Fruit fly (Drosophila melanogaster) whole organism, pupa: ENCODE data around the gene Ctr1C.

Experiments used
- CG10348 ChIP-seq: fragments of 200-800 bp; sonication (Bioruptor generic); IDR thresholded peaks from 2 replicates; pipeline ENCODE4 v1.3.6; 2022; ENCODE audit warnings: missing biosample characterization, missing genetic modification characterization
- CG13204 ChIP-seq: fragments of 200-800 bp; sonication (Bioruptor generic); optimal IDR thresholded peaks from 2 replicates; lab custom pipeline; 2018; ENCODE audit warnings: missing biosample characterization, mild to moderate bottlenecking, missing genetic modification characterization, moderate library complexity
- CG14655 ChIP-seq: fragments of 200-800 bp; sonication (Bioruptor generic); optimal IDR thresholded peaks from 3 replicates; lab custom pipeline; 2017; ENCODE audit warnings: mild to moderate bottlenecking, missing biosample characterization, missing genetic modification reagents, missing genetic modification characterization
- CG15710 ChIP-seq: fragments of 200-800 bp; sonication (Bioruptor generic); optimal IDR thresholded peaks from 2 replicates; lab custom pipeline; 2018; ENCODE audit warnings: missing biosample characterization, mild to moderate bottlenecking, missing genetic modification characterization, moderate library complexity
- CG17806 ChIP-seq: fragments of 200-800 bp; sonication (Bioruptor generic); optimal IDR thresholded peaks from 2 replicates; lab custom pipeline; 2018; ENCODE audit warnings: missing biosample characterization, mild to moderate bottlenecking, missing genetic modification characterization, moderate library complexity
- CG32121 ChIP-seq: fragments of 200-800 bp; sonication (Bioruptor generic); IDR thresholded peaks from 2 replicates; pipeline ENCODE4 v1.3.6; 2022; ENCODE audit warnings: missing biosample characterization, missing genetic modification characterization
- CG34367 ChIP-seq: fragments of 200-800 bp; sonication (Bioruptor generic); optimal IDR thresholded peaks from 2 replicates; lab custom pipeline; 2018; ENCODE audit warnings: missing biosample characterization, mild to moderate bottlenecking, missing genetic modification characterization
- CG8159 ChIP-seq: fragments of 200-800 bp; sonication (Bioruptor generic); optimal IDR thresholded peaks from 3 replicates; lab custom pipeline; 2018; ENCODE audit warnings: missing biosample characterization, mild to moderate bottlenecking, missing genetic modification characterization, moderate library complexity
- CG8301 ChIP-seq: fragments of 200-800 bp; sonication (Bioruptor generic); optimal IDR thresholded peaks from 2 replicates; lab custom pipeline; 2018; ENCODE audit warnings: missing biosample characterization, mild to moderate bottlenecking, missing genetic modification characterization
- D1 ChIP-seq: fragments of 200-800 bp; sonication (Bioruptor generic); optimal IDR thresholded peaks from 2 replicates; lab custom pipeline; 2018; ENCODE audit warnings: missing biosample characterization, mild to moderate bottlenecking, missing genetic modification characterization, moderate library complexity
- EcR ChIP-seq: fragments of 200-800 bp; sonication (Bioruptor generic); optimal IDR thresholded peaks from 3 replicates; lab custom pipeline; 2019; ENCODE audit warnings: missing biosample characterization, missing genetic modification characterization, mild to moderate bottlenecking, moderate library complexity, missing genetic modification reagents
- Ets98B ChIP-seq: fragments of 200-800 bp; sonication (Bioruptor generic); IDR thresholded peaks from 2 replicates; pipeline ENCODE4 v1.3.6; 2022; ENCODE audit warnings: missing biosample characterization, missing genetic modification characterization
- Pif1A ChIP-seq: fragments of 200-800 bp; sonication (Bioruptor generic); optimal IDR thresholded peaks from 3 replicates; lab custom pipeline; 2016; ENCODE audit warnings: missing biosample characterization, missing genetic modification characterization
- gl ChIP-seq: fragments of 200-800 bp; sonication (Bioruptor generic); optimal IDR thresholded peaks from 2 replicates; lab custom pipeline; 2018; ENCODE audit warnings: missing biosample characterization, mild to moderate bottlenecking, missing genetic modification characterization

dm6 chr3R:30923581-30923980, 40.5 kb downstream of the Ctr1C start:
- no peak for TF ChIP-seq Ets98B (GFP tag; lab: Robert Waterston, UW)
- TF ChIP-seq CG34367 (tag; lab: Kevin White, UChicago): no peak
- TF ChIP-seq CG17806: no peak
- no peak for TF ChIP-seq CG32121 (GFP tag; lab: Robert Waterston, UW)
- TF ChIP-seq gl (tag; lab: Kevin White, UChicago): no peak
- no peak for TF ChIP-seq CG14655
- TF ChIP-seq Pif1A (GFP tag; lab: Kevin White, UChicago): no peak
- no peak for TF ChIP-seq CG10348 (GFP tag; lab: Robert Waterston, UW)
- TF ChIP-seq CG8301 (tag; lab: Kevin White, UChicago): no peak
- no peak for TF ChIP-seq EcR (GFP tag; lab: Kevin White, UChicago)
- no peak for TF ChIP-seq D1 (tag; lab: Kevin White, UChicago)
- no peak for TF ChIP-seq CG8159 (tag; lab: Kevin White, UChicago)
- TF ChIP-seq CG13204 (GFP tag; lab: Kevin White, UChicago): no peak
- TF ChIP-seq CG15710 (tag; lab: Kevin White, UChicago): no peak
